Fruit fly (Drosophila melanogaster) whole organism, embryonic: ENCODE measurements around the gene Spt3.
A peak's percentile ranks its signal among the peaks of the same experiment; 100 is the strongest.

ENCODE experiments used
- Aef1 ChIP-seq: fragments of 200-800 bp; sonication (Bioruptor generic); IDR thresholded peaks from 3 replicates; pipeline ENCODE4 v1.3.6; 2022; ENCODE audit warnings: missing biosample characterization, missing genetic modification characterization
- Atf3 ChIP-seq: fragments of 200-800 bp; sonication (Bioruptor generic); optimal IDR thresholded peaks from 3 replicates; lab custom pipeline; 2016; ENCODE audit warnings: missing biosample characterization, missing genetic modification characterization
- CG10654 ChIP-seq: fragments of 200-800 bp; sonication (Bioruptor generic); optimal IDR thresholded peaks from 2 replicates; lab custom pipeline; 2016; ENCODE audit warnings: missing biosample characterization, missing genetic modification characterization
- CG11085 ChIP-seq: fragments of 200-800 bp; sonication (Bioruptor generic); IDR thresholded peaks from 2 replicates; pipeline ENCODE4 v1.3.6; 2022; ENCODE audit warnings: missing biosample characterization, missing genetic modification characterization
- CG11247 ChIP-seq: fragments of 200-800 bp; sonication (Bioruptor generic); IDR thresholded peaks from 2 replicates; pipeline ENCODE4 v1.3.6; 2022; ENCODE audit warnings: missing biosample characterization, missing genetic modification characterization
- CG11695 ChIP-seq: fragments of 200-800 bp; sonication (Bioruptor generic); IDR thresholded peaks from 3 replicates; pipeline ENCODE4 v1.3.6; 2022; ENCODE audit warnings: missing biosample characterization, missing genetic modification characterization
- CG14860 ChIP-seq: fragments of 200-800 bp; sonication (Bioruptor generic); IDR thresholded peaks from 3 replicates; pipeline ENCODE4 v1.3.6; 2022; ENCODE audit warnings: missing biosample characterization, missing genetic modification characterization; ENCODE audit not compliant: partially characterized antibody
- CG15601 ChIP-seq: fragments of 200-800 bp; sonication (Bioruptor generic); optimal IDR thresholded peaks from 3 replicates; lab custom pipeline; 2019; ENCODE audit warnings: missing biosample characterization, mild to moderate bottlenecking, missing genetic modification characterization, moderate library complexity
- CG1602 ChIP-seq: fragments of 200-800 bp; sonication (Bioruptor generic); optimal IDR thresholded peaks from 3 replicates; lab custom pipeline; 2016; ENCODE audit warnings: missing biosample characterization, missing genetic modification characterization
- CG17612 ChIP-seq: fragments of 200-800 bp; sonication (Bioruptor generic); IDR thresholded peaks from 2 replicates; pipeline ENCODE4 v1.3.6; 2022; ENCODE audit warnings: missing biosample characterization, missing genetic modification characterization
- CG2712 ChIP-seq: fragments of 200-800 bp; optimal IDR thresholded peaks from 3 replicates; lab custom pipeline; 2019; ENCODE audit warnings: missing biosample characterization, mild to moderate bottlenecking, missing genetic modification characterization, moderate library complexity
- CG30020 ChIP-seq: fragments of 200-800 bp; optimal IDR thresholded peaks from 2 replicates; lab custom pipeline; 2019; ENCODE audit warnings: missing biosample characterization, mild to moderate bottlenecking, missing genetic modification characterization, moderate library complexity
- CG31388 ChIP-seq: fragments of 200-800 bp; sonication (Bioruptor generic); optimal IDR thresholded peaks from 2 replicates; lab custom pipeline; 2016; ENCODE audit warnings: missing biosample characterization, missing genetic modification characterization
- CG3163 ChIP-seq: fragments of 200-800 bp; sonication (Bioruptor generic); optimal IDR thresholded peaks from 3 replicates; lab custom pipeline; 2016; ENCODE audit warnings: missing biosample characterization, missing genetic modification characterization
- CG3838 ChIP-seq: fragments of 200-800 bp; sonication (Bioruptor generic); optimal IDR thresholded peaks from 3 replicates; lab custom pipeline; 2016; ENCODE audit warnings: missing biosample characterization, missing genetic modification characterization
- CG43689 ChIP-seq: fragments of 200-800 bp; sonication (Bioruptor generic); IDR thresholded peaks from 2 replicates; pipeline ENCODE4 v1.3.6; 2022; ENCODE audit warnings: missing biosample characterization, missing genetic modification characterization
- CG4854 ChIP-seq: fragments of 200-800 bp; sonication (Bioruptor generic); optimal IDR thresholded peaks from 2 replicates; lab custom pipeline; 2016; ENCODE audit warnings: missing biosample characterization, missing genetic modification characterization, inconsistent platforms
- CG6689 ChIP-seq: fragments of 200-800 bp; sonication (Bioruptor generic); IDR thresholded peaks from 2 replicates; pipeline ENCODE4 v1.3.6; 2022; ENCODE audit warnings: missing biosample characterization, missing genetic modification characterization
- CG7357 ChIP-seq: fragments of 200-800 bp; sonication (Bioruptor generic); IDR thresholded peaks from 3 replicates; pipeline ENCODE4 v1.3.6; 2022; ENCODE audit warnings: missing biosample characterization, missing genetic modification characterization
- CG7928 ChIP-seq: fragments of 200-800 bp; sonication (Bioruptor generic); optimal IDR thresholded peaks from 2 replicates; lab custom pipeline; 2017; ENCODE audit warnings: missing biosample characterization, mild to moderate bottlenecking, missing genetic modification characterization
- CG8924 ChIP-seq: fragments of 200-800 bp; optimal IDR thresholded peaks from 3 replicates; lab custom pipeline; 2019; ENCODE audit warnings: missing biosample characterization, mild to moderate bottlenecking, missing genetic modification characterization, moderate library complexity
- Dad ChIP-seq: fragments of 200-800 bp; sonication (Bioruptor generic); optimal IDR thresholded peaks from 3 replicates; lab custom pipeline; 2016; ENCODE audit warnings: missing biosample characterization, missing genetic modification characterization
- Drgx ChIP-seq: fragments of 200-800 bp; sonication (Bioruptor generic); IDR thresholded peaks from 2 replicates; pipeline ENCODE4 v1.3.6; 2022; ENCODE audit warnings: missing biosample characterization, missing genetic modification characterization
- Ets65A ChIP-seq: fragments of 200-800 bp; sonication (Bioruptor generic); peaks from one replicate; lab custom pipeline; 2016; ENCODE audit warnings: missing biosample characterization, missing genetic modification characterization
- HHEX ChIP-seq: fragments of 200-800 bp; sonication (Bioruptor generic); optimal IDR thresholded peaks from 3 replicates; lab custom pipeline; 2017; ENCODE audit warnings: missing biosample characterization, mild to moderate bottlenecking, missing genetic modification characterization, missing genetic modification reagents
- Hmr ChIP-seq: fragments of 200-800 bp; sonication (Bioruptor generic); optimal IDR thresholded peaks from 3 replicates; lab custom pipeline; 2017; ENCODE audit warnings: mild to moderate bottlenecking, missing biosample characterization, missing genetic modification reagents, missing genetic modification characterization
- Max ChIP-seq: fragments of 200-800 bp; sonication (Bioruptor generic); optimal IDR thresholded peaks from 2 replicates; lab custom pipeline; 2016; ENCODE audit warnings: missing biosample characterization, mild to moderate bottlenecking, missing genetic modification characterization
- Meics ChIP-seq: fragments of 200-800 bp; sonication (Bioruptor generic); optimal IDR thresholded peaks from 2 replicates; lab custom pipeline; 2017; ENCODE audit warnings: missing biosample characterization, mild to moderate bottlenecking, missing genetic modification characterization
- NC2β ChIP-seq: fragments of 200-800 bp; sonication (Bioruptor generic); optimal IDR thresholded peaks from 2 replicates; lab custom pipeline; 2016; ENCODE audit warnings: missing biosample characterization, missing genetic modification characterization
- Scr ChIP-seq: fragments of 200-800 bp; sonication (Bioruptor generic); IDR thresholded peaks from 2 replicates; pipeline ENCODE4 v1.3.6; 2022; ENCODE audit warnings: missing biosample characterization, missing genetic modification characterization; ENCODE audit not compliant: partially characterized antibody
- Side ChIP-seq: fragments of 200-800 bp; sonication (Bioruptor generic); optimal IDR thresholded peaks from 2 replicates; lab custom pipeline; 2016; ENCODE audit warnings: missing biosample characterization, missing genetic modification characterization
- ase ChIP-seq: fragments of 200-800 bp; sonication (Bioruptor generic); IDR thresholded peaks from 3 replicates; pipeline ENCODE4 v1.3.6; 2022; ENCODE audit warnings: missing biosample characterization, missing genetic modification characterization
- ato ChIP-seq: fragments of 200-800 bp; sonication (Bioruptor generic); IDR thresholded peaks from 2 replicates; pipeline ENCODE4 v1.3.6; 2022; ENCODE audit warnings: missing biosample characterization, missing genetic modification characterization; ENCODE audit not compliant: partially characterized antibody
- cas ChIP-seq: fragments of 200-800 bp; sonication (Bioruptor generic); IDR thresholded peaks from 2 replicates; pipeline ENCODE4 v1.3.6; 2022; ENCODE audit warnings: missing biosample characterization, missing genetic modification characterization
- cato ChIP-seq: fragments of 200-800 bp; sonication (Bioruptor generic); optimal IDR thresholded peaks from 2 replicates; lab custom pipeline; 2016; ENCODE audit warnings: missing biosample characterization, missing genetic modification characterization, borderline replicate concordance
- ci ChIP-seq: fragments of 200-800 bp; sonication (Bioruptor generic); IDR thresholded peaks from 3 replicates; pipeline ENCODE4 v1.3.6; 2022; ENCODE audit warnings: missing biosample characterization, missing genetic modification characterization
- croc ChIP-seq: fragments of 200-800 bp; sonication (Bioruptor generic); conservative IDR thresholded peaks from 3 replicates; pipeline ENCODE4 v1.3.6; 2022; ENCODE audit warnings: missing biosample characterization, missing genetic modification characterization
- cwo ChIP-seq: fragments of 200-800 bp; sonication (Bioruptor generic); optimal IDR thresholded peaks from 3 replicates; lab custom pipeline; 2017; ENCODE audit warnings: missing biosample characterization, missing genetic modification characterization, mild to moderate bottlenecking, moderate library complexity, missing genetic modification reagents
- dmrt99B ChIP-seq: fragments of 200-800 bp; sonication (Bioruptor generic); optimal IDR thresholded peaks from 2 replicates; lab custom pipeline; 2018; ENCODE audit warnings: missing biosample characterization, mild to moderate bottlenecking, missing genetic modification characterization, moderate library complexity
- gfzf ChIP-seq: fragments of 200-800 bp; sonication (Bioruptor generic); optimal IDR thresholded peaks from 2 replicates; lab custom pipeline; 2016; ENCODE audit warnings: missing biosample characterization, mild to moderate bottlenecking, missing genetic modification characterization, moderate library complexity
- grn ChIP-seq: fragments of 200-800 bp; sonication (Bioruptor generic); optimal IDR thresholded peaks from 3 replicates; lab custom pipeline; 2017; ENCODE audit warnings: missing biosample characterization, missing genetic modification characterization
- jumu ChIP-seq: fragments of 200-800 bp; sonication (Bioruptor generic); optimal IDR thresholded peaks from 3 replicates; lab custom pipeline; 2016; ENCODE audit warnings: missing biosample characterization, missing genetic modification characterization
- ken ChIP-seq: fragments of 200-800 bp; sonication (Bioruptor generic); IDR thresholded peaks from 3 replicates; pipeline ENCODE4 v1.3.6; 2022; ENCODE audit warnings: missing biosample characterization, missing genetic modification characterization
- luna ChIP-seq: fragments of 200-800 bp; sonication (Bioruptor generic); optimal IDR thresholded peaks from 2 replicates; lab custom pipeline; 2016; ENCODE audit warnings: missing biosample characterization, missing genetic modification characterization
- psq ChIP-seq: fragments of 200-800 bp; sonication (Bioruptor generic); optimal IDR thresholded peaks from 2 replicates; lab custom pipeline; 2017; ENCODE audit warnings: missing biosample characterization, missing genetic modification characterization
- slbo ChIP-seq: fragments of 200-800 bp; sonication (Bioruptor generic); IDR thresholded peaks from 2 replicates; pipeline ENCODE4 v1.3.6; 2022; ENCODE audit warnings: missing biosample characterization, missing genetic modification characterization
- slp2 ChIP-seq: fragments of 200-800 bp; sonication (Bioruptor generic); optimal IDR thresholded peaks from 2 replicates; lab custom pipeline; 2016; ENCODE audit warnings: missing biosample characterization, missing genetic modification characterization
- stwl ChIP-seq: fragments of 200-800 bp; sonication (Bioruptor generic); optimal IDR thresholded peaks from 3 replicates; lab custom pipeline; 2018; ENCODE audit warnings: missing biosample characterization, mild to moderate bottlenecking, missing genetic modification characterization, moderate library complexity
- tx ChIP-seq: fragments of 200-800 bp; sonication (Bioruptor generic); optimal IDR thresholded peaks from 2 replicates; lab custom pipeline; 2016; ENCODE audit warnings: missing biosample characterization, missing genetic modification characterization
- zfh1 ChIP-seq: fragments of 200-800 bp; sonication (Bioruptor generic); IDR thresholded peaks from 3 replicates; pipeline ENCODE4 v1.3.6; 2022; ENCODE audit warnings: missing biosample characterization, missing genetic modification characterization

Gene Spt3

DNA sequence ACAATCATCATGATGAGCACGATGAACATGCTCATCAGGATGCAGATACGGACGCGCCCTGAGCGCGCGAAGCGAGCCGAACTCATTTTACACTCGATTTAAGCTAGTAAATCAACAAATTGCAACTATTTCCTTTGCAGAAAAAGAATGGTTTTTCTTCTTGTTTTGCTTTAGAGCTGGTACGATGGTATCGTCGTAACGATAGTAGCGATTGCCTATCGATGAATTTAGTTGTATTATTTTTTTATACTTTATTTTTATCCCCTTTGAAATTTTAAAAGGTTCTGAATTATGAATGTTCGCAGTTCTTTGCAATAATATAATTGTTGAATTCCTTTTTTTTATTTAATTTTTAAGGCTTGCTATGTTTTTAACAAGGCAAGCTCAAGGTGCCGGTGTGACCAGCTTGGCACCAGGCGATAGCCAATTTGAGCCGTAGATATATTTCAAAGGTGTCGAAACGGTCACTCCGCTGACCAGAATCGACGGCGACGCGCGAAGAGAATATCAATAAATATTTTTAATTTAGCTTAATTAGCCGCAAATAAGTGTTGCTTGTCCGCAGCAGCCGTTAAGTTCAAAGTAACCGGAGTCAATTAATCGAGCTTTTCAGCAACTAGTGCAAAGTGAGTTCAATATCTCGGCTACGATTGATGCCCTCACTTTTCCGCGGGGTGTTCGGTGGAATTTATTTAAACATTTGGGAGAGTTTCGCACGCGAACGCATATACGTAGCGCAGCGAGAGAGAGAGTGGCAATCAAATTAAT lies 49.5 kb upstream of the Spt3 start, which contains the start of the genes CG12213 and GC1 (continued):
- TF ChIP-seq Scr (GFP tag; lab: Robert Waterston, UW), result peak; percentile 99
- no peak for TF ChIP-seq ase (GFP tag; lab: Robert Waterston, UW)
- TF ChIP-seq NC2β (GFP tag; lab: Kevin White, UChicago), result no peak
- TF ChIP-seq tx (GFP tag; lab: Kevin White, UChicago), result no peak
- TF ChIP-seq CG14860 (GFP tag; lab: Robert Waterston, UW), result peak; percentile 99
- peak; percentile 53 for TF ChIP-seq CG15601
- TF ChIP-seq cato (GFP tag; lab: Kevin White, UChicago), result no peak
- no peak for TF ChIP-seq CG1602 (GFP tag; lab: Kevin White, UChicago)
- TF ChIP-seq slp2 (GFP tag; lab: Kevin White, UChicago), result no peak
- no peak for TF ChIP-seq jumu (GFP tag; lab: Kevin White, UChicago)
- TF ChIP-seq ato (GFP tag; lab: Robert Waterston, UW), result peak; percentile 93
- TF ChIP-seq ken (GFP tag; lab: Robert Waterston, UW), result no peak
- TF ChIP-seq stwl (tag; lab: Kevin White, UChicago), result peak; percentile 79
- TF ChIP-seq CG10654 (GFP tag; lab: Kevin White, UChicago), result no peak
- TF ChIP-seq CG4854 (GFP tag; lab: Kevin White, UChicago), result peak; percentile 45
- TF ChIP-seq CG2712 (tag; lab: Kevin White, UChicago), result peak; percentile 58
- no peak for TF ChIP-seq CG17612 (GFP tag; lab: Robert Waterston, UW)
- no peak for TF ChIP-seq luna (GFP tag; lab: Kevin White, UChicago)
- no peak for TF ChIP-seq CG31388 (GFP tag; lab: Kevin White, UChicago)
- no peak for TF ChIP-seq Ets65A
- TF ChIP-seq Max (GFP tag; lab: Kevin White, UChicago), result peak; percentile 55
- TF ChIP-seq ci (GFP tag; lab: Robert Waterston, UW), result no peak
- peak; percentile 44 for TF ChIP-seq grn (GFP tag; lab: Kevin White, UChicago)
- TF ChIP-seq CG11085 (GFP tag; lab: Robert Waterston, UW), result no peak
- TF ChIP-seq CG43689 (GFP tag; lab: Robert Waterston, UW), result no peak
- TF ChIP-seq CG30020 (tag; lab: Kevin White, UChicago), result peak; percentile 59
- TF ChIP-seq zfh1 (GFP tag; lab: Robert Waterston, UW), result no peak
- TF ChIP-seq CG11247 (GFP tag; lab: Robert Waterston, UW), result no peak
- TF ChIP-seq CG3838 (GFP tag; lab: Kevin White, UChicago), result no peak
- no peak for TF ChIP-seq croc (GFP tag; lab: Robert Waterston, UW)
- TF ChIP-seq Meics (GFP tag; lab: Kevin White, UChicago), result no peak
- TF ChIP-seq CG7928 (GFP tag; lab: Kevin White, UChicago), result no peak
- no peak for TF ChIP-seq CG6689 (GFP tag; lab: Robert Waterston, UW)
- no peak for TF ChIP-seq Atf3
- TF ChIP-seq CG8924, result peak; percentile 84
- peak; percentile 25; the same call in 1 of the 2 replicates for TF ChIP-seq slbo
- TF ChIP-seq cwo, result no peak
- peak; percentile 10 for TF ChIP-seq Dad (GFP tag; lab: Kevin White, UChicago)
- no peak for TF ChIP-seq CG11695 (GFP tag; lab: Robert Waterston, UW)
- TF ChIP-seq psq (GFP tag; lab: Kevin White, UChicago), result no peak
- TF ChIP-seq Hmr (GFP tag; lab: Kevin White, UChicago), result peak; percentile 37
- TF ChIP-seq Drgx (GFP tag; lab: Robert Waterston, UW), result no peak
- no peak for TF ChIP-seq HHEX (GFP tag; lab: Kevin White, UChicago)
- no peak for TF ChIP-seq Aef1 (GFP tag; lab: Robert Waterston, UW)
- TF ChIP-seq dmrt99B (tag; lab: Kevin White, UChicago), result no peak
- no peak for TF ChIP-seq cas (GFP tag; lab: Robert Waterston, UW)
- TF ChIP-seq gfzf (GFP tag; lab: Kevin White, UChicago), result peak; percentile 93
- TF ChIP-seq CG3163, result no peak
- no peak for TF ChIP-seq CG7357
- no peak for TF ChIP-seq Side (GFP tag; lab: Kevin White, UChicago)
